Worm (Caenorhabditis elegans) whole organism, L4 larva: ENCODE data around the gene spp-18.
A peak's percentile ranks its signal among the peaks of the same experiment; 100 is the strongest.

ENCODE experiments used
- D1046.2 ChIP-seq: fragments of 200-800 bp; sonication (Bioruptor generic); IDR thresholded peaks from 2 replicates; pipeline ENCODE4 v1.3.6; 2022; ENCODE audit warnings: missing genetic modification characterization, missing compliant biosample characterization
- F10B5.3 ChIP-seq: sonication (generic microtip); optimal IDR thresholded peaks from 2 replicates; lab custom pipeline; 2016; ENCODE audit warnings: mild to moderate bottlenecking, missing genetic modification characterization, missing compliant biosample characterization
- F26F4.8 ChIP-seq: fragments of 200-800 bp; sonication (Bioruptor generic); conservative IDR thresholded peaks from 2 replicates; pipeline ENCODE4 v1.3.6; 2022; ENCODE audit warnings: missing genetic modification characterization, missing compliant biosample characterization
- F37D6.2 ChIP-seq: sonication (generic microtip); optimal IDR thresholded peaks from 2 replicates; lab custom pipeline; 2016; ENCODE audit warnings: mild to moderate bottlenecking, missing genetic modification characterization, missing compliant biosample characterization
- F44E2.7 ChIP-seq: fragments of 200-800 bp; sonication (Bioruptor generic); IDR thresholded peaks from 2 replicates; pipeline ENCODE4 v2.1.2; 2022; ENCODE audit warnings: missing genetic modification characterization, missing compliant biosample characterization
- F49E8.2 ChIP-seq: sonication (generic microtip); optimal IDR thresholded peaks from 2 replicates; lab custom pipeline; 2016; ENCODE audit warnings: missing compliant biosample characterization, mild to moderate bottlenecking, missing genetic modification characterization, borderline replicate concordance
- T20F7.1 ChIP-seq: fragments of 200-800 bp; sonication (Bioruptor generic); optimal IDR thresholded peaks from 2 replicates; lab custom pipeline; 2018; ENCODE audit warnings: mild to moderate bottlenecking, missing genetic modification characterization, missing compliant biosample characterization
- aha-1 ChIP-seq: fragments of 150-350 bp; peaks from one replicate; lab custom pipeline; 2014; ENCODE audit warnings: missing biosample characterization, missing genetic modification characterization
- attf-4 ChIP-seq: sonication (generic microtip); optimal IDR thresholded peaks from 3 replicates; lab custom pipeline; 2017; ENCODE audit warnings: missing biosample characterization, missing genetic modification characterization
- ceh-44 ChIP-seq: fragments of 200-800 bp; sonication (Bioruptor generic); IDR thresholded peaks from 2 replicates; pipeline ENCODE4 v1.3.6; 2022; ENCODE audit warnings: missing genetic modification reagents, missing genetic modification characterization, missing compliant biosample characterization
- cey-2 ChIP-seq: sonication (generic microtip); optimal IDR thresholded peaks from 3 replicates; lab custom pipeline; 2017; ENCODE audit warnings: missing genetic modification characterization, mild to moderate bottlenecking, missing compliant biosample characterization, antibody characterized with exemption, borderline replicate concordance; ENCODE audit not compliant: insufficient read depth
- dmd-6 ChIP-seq: fragments of 200-800 bp; sonication (Bioruptor generic); IDR thresholded peaks from 2 replicates; pipeline ENCODE4 v1.3.6; 2022; ENCODE audit warnings: missing genetic modification reagents, missing genetic modification characterization, missing compliant biosample characterization
- egl-27 ChIP-seq: sonication (generic microtip); optimal IDR thresholded peaks from 3 replicates; lab custom pipeline; 2017; ENCODE audit warnings: missing biosample characterization, missing genetic modification reagents, missing genetic modification characterization
- gei-8 ChIP-seq: fragments of 200-800 bp; sonication (Bioruptor generic); optimal IDR thresholded peaks from 2 replicates; lab custom pipeline; 2018; ENCODE audit warnings: mild to moderate bottlenecking, missing genetic modification characterization, missing compliant biosample characterization
- hif-1 ChIP-seq, 2 experiments: sonication (generic microtip); optimal IDR thresholded peaks; 2 replicates each; lab custom pipeline; 2016 to 2017; ENCODE audit warnings: missing compliant biosample characterization in 2 of 2, missing genetic modification characterization in 2 of 2, missing genetic modification reagents in 2 of 2, missing genotype in 2 of 2, mild to moderate bottlenecking in 1 of 2
- hlh-11 ChIP-seq: fragments of 200-800 bp; sonication (Bioruptor generic); optimal IDR thresholded peaks from 2 replicates; lab custom pipeline; 2018; ENCODE audit warnings: mild to moderate bottlenecking, missing genetic modification characterization, missing compliant biosample characterization
- hlh-30 ChIP-seq: sonication (generic microtip); optimal IDR thresholded peaks from 2 replicates; lab custom pipeline; 2017; ENCODE audit warnings: antibody characterized with exemption, mild to moderate bottlenecking, missing genetic modification characterization, missing compliant biosample characterization; ENCODE audit not compliant: insufficient read depth
- lin-29 ChIP-seq: fragments of 200-800 bp; sonication (Bioruptor generic); IDR thresholded peaks from 2 replicates; pipeline ENCODE4 v1.3.6; 2022; ENCODE audit warnings: missing genetic modification reagents, missing genetic modification characterization, missing compliant biosample characterization
- madf-9 ChIP-seq: fragments of 200-800 bp; sonication (Bioruptor generic); conservative IDR thresholded peaks from 2 replicates; pipeline ENCODE4 v1.3.6; 2022; ENCODE audit warnings: missing genetic modification reagents, missing genetic modification characterization, missing compliant biosample characterization
- mdl-1 ChIP-seq, 2 experiments: fragments of 150-350 bp in 1 of 2; sonication (generic microtip) in 1 of 2; optimal IDR thresholded peaks; 2 replicates each; lab custom pipeline; 2014 to 2017; ENCODE audit warnings: missing biosample characterization in 2 of 2, missing genetic modification characterization in 2 of 2
- mxl-3 ChIP-seq: fragments of 200-800 bp; sonication (Bioruptor generic); optimal IDR thresholded peaks from 2 replicates; lab custom pipeline; 2018; ENCODE audit warnings: mild to moderate bottlenecking, missing genetic modification characterization, missing compliant biosample characterization
- nhr-237 ChIP-seq: sonication (generic microtip); optimal IDR thresholded peaks from 2 replicates; lab custom pipeline; 2017; ENCODE audit warnings: missing biosample characterization, missing genetic modification characterization
- nhr-25 ChIP-seq: sonication (generic microtip); optimal IDR thresholded peaks from 2 replicates; lab custom pipeline; 2017; ENCODE audit warnings: missing genetic modification characterization, mild to moderate bottlenecking, missing compliant biosample characterization, antibody characterized with exemption, moderate library complexity, borderline replicate concordance; ENCODE audit not compliant: insufficient read depth
- nhr-28 ChIP-seq: fragments of 150-350 bp; optimal IDR thresholded peaks from 2 replicates; lab custom pipeline; 2014; ENCODE audit warnings: missing biosample characterization, missing genetic modification characterization
- nhr-41 ChIP-seq: fragments of 200-800 bp; sonication (Bioruptor generic); IDR thresholded peaks from 2 replicates; pipeline ENCODE4 v1.3.6; 2022; ENCODE audit warnings: missing genetic modification reagents, missing genetic modification characterization, missing compliant biosample characterization
- nhr-48 ChIP-seq: sonication (generic microtip); optimal IDR thresholded peaks from 2 replicates; lab custom pipeline; 2016; ENCODE audit warnings: mild to moderate bottlenecking, missing genetic modification characterization, missing compliant biosample characterization
- nhr-6 ChIP-seq: fragments of 150-350 bp; optimal IDR thresholded peaks from 2 replicates; lab custom pipeline; 2014; ENCODE audit warnings: missing biosample characterization, missing genetic modification characterization
- nhr-77 ChIP-seq: fragments of 150-350 bp; optimal IDR thresholded peaks from 2 replicates; lab custom pipeline; 2014; ENCODE audit warnings: missing biosample characterization, missing genetic modification characterization
- saeg-2 ChIP-seq: fragments of 200-800 bp; sonication (Bioruptor generic); IDR thresholded peaks from 2 replicates; pipeline ENCODE4 v1.3.6; 2022; ENCODE audit warnings: missing genetic modification reagents, missing genetic modification characterization, missing compliant biosample characterization
- skn-1 ChIP-seq: fragments of 150-350 bp; optimal IDR thresholded peaks from 2 replicates; lab custom pipeline; 2014; ENCODE audit warnings: missing biosample characterization, missing genetic modification characterization
- snpc-4 ChIP-seq: fragments of 150-350 bp; optimal IDR thresholded peaks from 2 replicates; lab custom pipeline; 2014; ENCODE audit warnings: missing biosample characterization, missing genetic modification characterization
- unc-62 ChIP-seq, 3 experiments: fragments of 150-350 bp in 1 of 3; sonication (generic microtip); optimal IDR thresholded peaks in 2 of 3; peaks in 1 of 3; 1 replicate in 1 of 3; 2 replicates in 2 of 3; lab custom pipeline; 2014 to 2017; ENCODE audit warnings: missing biosample characterization in 3 of 3, missing genetic modification characterization in 3 of 3, missing genetic modification reagents in 3 of 3, missing genotype in 1 of 3
- vab-7 ChIP-seq: fragments of 200-800 bp; sonication (Bioruptor generic); IDR thresholded peaks from 2 replicates; pipeline ENCODE4 v1.3.6; 2022; ENCODE audit warnings: missing genetic modification reagents, missing genetic modification characterization, missing compliant biosample characterization
- zag-1 ChIP-seq: fragments of 150-350 bp; optimal IDR thresholded peaks from 2 replicates; lab custom pipeline; 2014; ENCODE audit warnings: missing biosample characterization, missing genetic modification characterization
- zip-2 ChIP-seq: fragments of 150-350 bp; optimal IDR thresholded peaks from 2 replicates; lab custom pipeline; 2014; ENCODE audit warnings: missing biosample characterization, missing genetic modification characterization

spp-18 gene

DNA sequence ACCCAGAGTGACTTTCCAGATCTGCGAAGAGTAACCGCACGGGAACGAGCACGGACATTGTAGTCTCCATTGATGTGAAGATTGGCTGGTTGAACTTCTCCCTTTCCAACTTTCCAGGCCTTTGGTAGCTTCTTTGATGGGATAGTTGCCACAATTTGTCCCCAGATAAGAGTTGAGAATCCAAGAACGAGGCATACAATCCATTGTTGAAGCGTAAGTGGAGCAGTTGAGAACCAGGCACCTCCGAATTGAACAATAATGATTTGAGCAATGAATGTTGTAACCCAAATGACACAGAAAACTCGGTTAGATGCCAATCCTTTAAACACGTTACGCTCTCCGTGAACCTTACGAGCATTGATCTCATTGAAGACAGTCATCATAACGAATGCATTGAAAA, 33.5 kb downstream of the spp-18 start:
- TF ChIP-seq gei-8 (GFP tag; lab: Kevin White, UChicago), result no peak
- peak; percentile 60 for TF ChIP-seq aha-1
- no peak for TF ChIP-seq D1046.2 (GFP tag; lab: Robert Waterston, UW)

ce11 chrIV:9631579-9631978, 38.1 kb downstream of the spp-18 start:
- TF ChIP-seq unc-62 (GFP tag; optimal IDR thresholded peaks at IDR 0.05 in 1 of 2; lab: Kevin White, UChicago) (peak in 1 of 2 experiments; percentile 33), unc-62 (tag; optimal IDR thresholded peaks at IDR 0.05; lab: Kevin White, UChicago) (no peak), hlh-30 (tag; lab: Kevin White, UChicago) (peak; percentile 55), F10B5.3 (tag; lab: Kevin White, UChicago) (no peak), gei-8 (GFP tag; lab: Kevin White, UChicago) (no peak)

DNA sequence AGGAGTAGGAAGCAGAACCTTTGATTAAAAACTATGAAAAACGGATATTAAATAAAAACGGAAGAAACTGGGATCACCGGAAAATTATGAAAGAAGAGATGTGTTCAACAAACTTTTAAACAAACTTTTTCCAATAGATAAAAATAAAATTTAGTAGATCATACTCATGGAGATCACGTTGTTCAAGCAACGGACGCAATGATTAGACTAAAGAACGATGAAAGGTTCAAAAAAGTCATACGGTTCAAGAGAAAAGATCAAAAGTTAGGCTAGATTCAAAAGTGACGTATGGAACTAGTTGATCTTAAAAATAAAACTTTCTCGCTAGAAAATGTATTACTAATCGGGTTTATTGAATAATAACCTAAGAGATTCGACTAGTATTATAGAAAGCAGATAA, 38.6 kb downstream of the spp-18 start:
- no peak for TF ChIP-seq lin-29 (GFP tag; lab: Robert Waterston, UW)
- TF ChIP-seq dmd-6 (GFP tag; lab: Robert Waterston, UW), result peak; percentile 8; the same call in 1 of the 2 replicates
- TF ChIP-seq nhr-28, result no peak

DNA sequence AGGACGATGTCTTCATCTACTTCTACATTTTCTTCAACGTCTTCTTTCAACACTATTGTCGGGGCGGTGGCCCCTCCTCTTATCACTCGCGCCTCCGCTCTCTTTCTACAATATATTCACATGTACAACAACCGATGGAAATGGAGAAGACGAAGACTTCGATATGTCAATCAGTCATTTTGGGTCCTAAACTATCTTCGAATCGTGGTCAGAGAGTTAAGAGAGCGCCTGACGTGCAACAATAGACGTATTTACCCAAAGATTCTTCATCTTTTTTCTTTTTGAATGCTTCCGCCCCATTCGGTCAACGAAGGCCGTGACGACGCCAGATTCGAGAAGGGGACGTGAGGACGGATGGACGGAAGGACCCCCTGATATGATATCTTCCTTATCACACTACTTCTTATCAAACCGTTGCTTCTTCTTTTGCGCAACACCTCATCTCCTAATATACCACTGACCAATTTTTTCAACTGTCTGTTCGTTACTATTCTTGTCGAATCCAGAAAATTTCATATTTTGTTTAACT, 39.5 kb downstream of the spp-18 start:
- TF ChIP-seq aha-1, result peak; percentile 44
- TF ChIP-seq mdl-1 (tag; optimal IDR thresholded peaks at IDR 0.05; lab: Kevin White, UChicago), result peak in 1 of 2 experiments; percentile 26
- no peak for TF ChIP-seq hif-1 (tag; optimal IDR thresholded peaks at IDR 0.05; lab: Kevin White, UChicago)
- TF ChIP-seq F44E2.7 (GFP tag; lab: Robert Waterston, UW), result no peak
- TF ChIP-seq unc-62 (GFP tag; optimal IDR thresholded peaks at IDR 0.05 in 1 of 2; lab: Kevin White, UChicago), result peak in 1 of 2 experiments; percentile 9
- no peak for TF ChIP-seq unc-62 (tag; optimal IDR thresholded peaks at IDR 0.05; lab: Kevin White, UChicago)
- no peak for TF ChIP-seq skn-1 (tag; lab: Kevin White, UChicago)
- TF ChIP-seq hlh-30 (tag; lab: Kevin White, UChicago), result peak; percentile 41
- TF ChIP-seq nhr-48 (tag; lab: Kevin White, UChicago), result peak; percentile 10
- no peak for TF ChIP-seq snpc-4 (tag; lab: Kevin White, UChicago)
- TF ChIP-seq nhr-6 (tag; lab: Kevin White, UChicago), result no peak
- TF ChIP-seq ceh-44, result no peak
- TF ChIP-seq dmd-6 (GFP tag; lab: Robert Waterston, UW), result no peak
- TF ChIP-seq hlh-11 (tag; lab: Kevin White, UChicago), result peak; percentile 32

DNA sequence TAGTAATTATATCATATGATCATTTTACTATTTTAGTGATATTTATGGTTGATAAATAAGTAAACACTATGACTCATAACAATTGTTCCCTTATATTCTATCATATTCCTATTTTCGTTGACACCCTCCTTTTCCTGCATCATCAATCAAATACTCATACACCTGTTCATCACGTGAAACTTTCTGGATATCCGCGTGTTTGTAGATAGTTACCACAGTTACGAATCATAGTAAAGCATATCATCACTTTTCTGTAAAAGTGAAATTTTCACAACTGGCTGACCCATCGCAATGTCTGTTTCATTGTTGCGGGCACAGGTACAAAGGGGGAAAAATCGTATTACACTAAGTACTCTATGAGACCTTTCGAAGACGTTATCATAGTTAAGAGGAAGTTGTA, 40.4 kb downstream of the spp-18 start:
- TF ChIP-seq F26F4.8 (GFP tag; lab: Robert Waterston, UW) (no peak), hlh-30 (tag; lab: Kevin White, UChicago) (peak; percentile 13), nhr-25 (tag; lab: Kevin White, UChicago) (no peak), zag-1 (tag; lab: Kevin White, UChicago) (no peak), dmd-6 (GFP tag; lab: Robert Waterston, UW) (peak; percentile 38), attf-4 (no peak), nhr-41 (no peak), nhr-237 (tag; lab: Kevin White, UChicago) (no peak), zip-2 (tag; lab: Kevin White, UChicago) (no peak), saeg-2 (GFP tag; lab: Robert Waterston, UW) (no peak), mxl-3 (GFP tag; lab: Kevin White, UChicago) (no peak), T20F7.1 (no peak), hif-1 (tag; optimal IDR thresholded peaks at IDR 0.05; lab: Kevin White, UChicago) (no peak), madf-9 (GFP tag; lab: Robert Waterston, UW) (no peak), vab-7 (GFP tag; lab: Robert Waterston, UW) (no peak), F49E8.2 (tag; lab: Kevin White, UChicago) (no peak), snpc-4 (tag; lab: Kevin White, UChicago) (no peak), cey-2 (peak; percentile 37), egl-27 (no peak), nhr-77 (tag; lab: Kevin White, UChicago) (no peak), nhr-48 (tag; lab: Kevin White, UChicago) (peak; percentile 64), hlh-11 (tag; lab: Kevin White, UChicago) (peak; percentile 39), F37D6.2 (tag; lab: Kevin White, UChicago) (no peak)
